Fruit fly (Drosophila melanogaster) whole organism, embryonic: ENCODE data around the gene Pxd.
A peak's percentile ranks its signal among the peaks of the same experiment; 100 is the strongest.

Experiments used
- Atf3 ChIP-seq: fragments of 200-800 bp; sonication (Bioruptor generic); optimal IDR thresholded peaks from 3 replicates; lab custom pipeline; 2016; ENCODE audit warnings: missing biosample characterization, missing genetic modification characterization
- BtbVII ChIP-seq: fragments of 200-800 bp; sonication (Bioruptor generic); optimal IDR thresholded peaks from 3 replicates; lab custom pipeline; 2017; ENCODE audit warnings: missing biosample characterization, mild to moderate bottlenecking, missing genetic modification characterization
- CG10267 ChIP-seq: fragments of 200-800 bp; sonication (Bioruptor generic); optimal IDR thresholded peaks from 2 replicates; lab custom pipeline; 2018; ENCODE audit warnings: missing biosample characterization, mild to moderate bottlenecking, missing genetic modification characterization, moderate library complexity
- CG10321 ChIP-seq: fragments of 200-800 bp; sonication (Bioruptor generic); IDR thresholded peaks from 2 replicates; pipeline ENCODE4 v1.3.6; 2022; ENCODE audit warnings: missing biosample characterization, missing genetic modification characterization
- CG10979 ChIP-seq: fragments of 200-800 bp; sonication (Bioruptor generic); optimal IDR thresholded peaks from 2 replicates; lab custom pipeline; 2018; ENCODE audit warnings: missing biosample characterization, mild to moderate bottlenecking, missing genetic modification characterization, moderate library complexity
- CG11398 ChIP-seq: fragments of 200-800 bp; sonication (Bioruptor generic); optimal IDR thresholded peaks from 2 replicates; lab custom pipeline; 2016; ENCODE audit warnings: missing biosample characterization, missing genetic modification characterization
- CG12769 ChIP-seq: fragments of 200-800 bp; sonication (Bioruptor generic); optimal IDR thresholded peaks from 2 replicates; lab custom pipeline; 2019; ENCODE audit warnings: missing biosample characterization, mild to moderate bottlenecking, missing genetic modification characterization, moderate library complexity
- CG14441 ChIP-seq: fragments of 200-800 bp; sonication (Bioruptor generic); IDR thresholded peaks from 2 replicates; pipeline ENCODE4 v1.3.6; 2022; ENCODE audit warnings: missing biosample characterization, missing genetic modification characterization
- CG17802 ChIP-seq: fragments of 200-800 bp; sonication (Bioruptor generic); optimal IDR thresholded peaks from 2 replicates; lab custom pipeline; 2018; ENCODE audit warnings: missing biosample characterization, mild to moderate bottlenecking, missing genetic modification characterization, moderate library complexity
- CG34376 ChIP-seq: fragments of 200-800 bp; sonication (Bioruptor generic); optimal IDR thresholded peaks from 2 replicates; lab custom pipeline; 2018; ENCODE audit warnings: missing biosample characterization, mild to moderate bottlenecking, missing genetic modification characterization
- CG34422 ChIP-seq: fragments of 200-800 bp; sonication (Bioruptor generic); IDR thresholded peaks from 3 replicates; pipeline ENCODE4 v1.3.6; 2022; ENCODE audit warnings: missing biosample characterization, missing genetic modification characterization
- CG4820 ChIP-seq: fragments of 200-800 bp; sonication (Bioruptor generic); optimal IDR thresholded peaks from 3 replicates; lab custom pipeline; 2016; ENCODE audit warnings: missing biosample characterization, missing genetic modification characterization
- CG6683 ChIP-seq: fragments of 200-800 bp; sonication (Bioruptor generic); optimal IDR thresholded peaks from 2 replicates; lab custom pipeline; 2017; ENCODE audit warnings: missing biosample characterization, mild to moderate bottlenecking, missing genetic modification characterization, missing genetic modification reagents
- CG7271 ChIP-seq: fragments of 200-800 bp; sonication (Bioruptor generic); optimal IDR thresholded peaks from 2 replicates; lab custom pipeline; 2018; ENCODE audit warnings: missing biosample characterization, mild to moderate bottlenecking, missing genetic modification characterization, moderate library complexity
- CG7839 ChIP-seq: fragments of 200-800 bp; sonication (Bioruptor generic); optimal IDR thresholded peaks from 3 replicates; lab custom pipeline; 2018; ENCODE audit warnings: missing biosample characterization, mild to moderate bottlenecking, missing genetic modification characterization, moderate library complexity
- CG7987 ChIP-seq: fragments of 200-800 bp; sonication (Bioruptor generic); optimal IDR thresholded peaks from 2 replicates; lab custom pipeline; 2018; ENCODE audit warnings: missing biosample characterization, mild to moderate bottlenecking, missing genetic modification characterization, moderate library complexity
- CG8359 ChIP-seq: fragments of 200-800 bp; sonication (Bioruptor generic); optimal IDR thresholded peaks from 2 replicates; lab custom pipeline; 2017; ENCODE audit warnings: missing biosample characterization, mild to moderate bottlenecking, missing genetic modification characterization, borderline replicate concordance
- CHES-1-like ChIP-seq: fragments of 200-800 bp; sonication (Bioruptor generic); optimal IDR thresholded peaks from 2 replicates; lab custom pipeline; 2016; ENCODE audit warnings: missing biosample characterization, missing genetic modification characterization
- Dip2 ChIP-seq: fragments of 200-800 bp; sonication (Bioruptor generic); IDR thresholded peaks from 2 replicates; pipeline ENCODE4 v1.3.6; 2022; ENCODE audit warnings: missing biosample characterization, missing genetic modification characterization
- Dip3 ChIP-seq: fragments of 200-800 bp; sonication (Bioruptor generic); optimal IDR thresholded peaks from 3 replicates; lab custom pipeline; 2016; ENCODE audit warnings: missing biosample characterization, missing genetic modification characterization
- Ets97D ChIP-seq: fragments of 200-800 bp; sonication (Bioruptor generic); optimal IDR thresholded peaks from 3 replicates; lab custom pipeline; 2016; ENCODE audit warnings: missing biosample characterization, missing genetic modification characterization
- GATAe ChIP-seq: fragments of 200-800 bp; sonication (Bioruptor generic); conservative IDR thresholded peaks from 2 replicates; pipeline ENCODE4 v1.3.6; 2022; ENCODE audit warnings: missing biosample characterization, missing genetic modification characterization
- H2.0 ChIP-seq: fragments of 200-800 bp; sonication (Bioruptor generic); IDR thresholded peaks from 2 replicates; pipeline ENCODE4 v1.3.6; 2022; ENCODE audit warnings: missing biosample characterization, missing genetic modification characterization
- Hey ChIP-seq: fragments of 200-800 bp; sonication (Bioruptor generic); optimal IDR thresholded peaks from 3 replicates; lab custom pipeline; 2018; ENCODE audit warnings: missing biosample characterization, mild to moderate bottlenecking, missing genetic modification characterization
- HmgZ ChIP-seq: fragments of 200-800 bp; sonication (Bioruptor generic); optimal IDR thresholded peaks from 2 replicates; lab custom pipeline; 2018; ENCODE audit warnings: missing biosample characterization, mild to moderate bottlenecking, missing genetic modification characterization
- Hmr ChIP-seq: fragments of 200-800 bp; sonication (Bioruptor generic); optimal IDR thresholded peaks from 3 replicates; lab custom pipeline; 2017; ENCODE audit warnings: mild to moderate bottlenecking, missing biosample characterization, missing genetic modification reagents, missing genetic modification characterization
- Kr ChIP-seq: fragments of 200-800 bp; sonication (Bioruptor generic); optimal IDR thresholded peaks from 2 replicates; lab custom pipeline; 2017; ENCODE audit warnings: missing biosample characterization, mild to moderate bottlenecking, missing genetic modification characterization
- NfI ChIP-seq: fragments of 200-800 bp; sonication (Bioruptor generic); optimal IDR thresholded peaks from 3 replicates; lab custom pipeline; 2018; ENCODE audit warnings: missing biosample characterization, mild to moderate bottlenecking, missing genetic modification characterization, moderate library complexity
- Oaz ChIP-seq: fragments of 200-800 bp; sonication (Bioruptor generic); IDR thresholded peaks from 2 replicates; pipeline ENCODE4 v1.3.6; 2022; ENCODE audit warnings: missing biosample characterization, missing genetic modification characterization
- Sox102F ChIP-seq: fragments of 200-800 bp; sonication (Bioruptor generic); optimal IDR thresholded peaks from 2 replicates; lab custom pipeline; 2018; ENCODE audit warnings: missing biosample characterization, mild to moderate bottlenecking, missing genetic modification characterization, moderate library complexity
- Xbp1 ChIP-seq: fragments of 200-800 bp; sonication (Bioruptor generic); optimal IDR thresholded peaks from 3 replicates; lab custom pipeline; 2016; ENCODE audit warnings: missing biosample characterization, mild to moderate bottlenecking, missing genetic modification characterization
- bcd ChIP-seq: fragments of 200-800 bp; sonication (Bioruptor generic); optimal IDR thresholded peaks from 2 replicates; lab custom pipeline; 2017; ENCODE audit warnings: missing biosample characterization, mild to moderate bottlenecking, missing genetic modification characterization
- btn ChIP-seq: fragments of 200-800 bp; sonication (Bioruptor generic); optimal IDR thresholded peaks from 2 replicates; lab custom pipeline; 2016; ENCODE audit warnings: missing biosample characterization, missing genetic modification characterization
- chn ChIP-seq: fragments of 200-800 bp; sonication (Bioruptor generic); optimal IDR thresholded peaks from 2 replicates; lab custom pipeline; 2016; ENCODE audit warnings: missing biosample characterization, missing genetic modification characterization
- crol ChIP-seq: fragments of 200-800 bp; sonication (Bioruptor generic); IDR thresholded peaks from 2 replicates; pipeline ENCODE4 v1.3.6; 2022; ENCODE audit warnings: missing biosample characterization, missing genetic modification characterization
- cwo ChIP-seq: fragments of 200-800 bp; sonication (Bioruptor generic); optimal IDR thresholded peaks from 3 replicates; lab custom pipeline; 2017; ENCODE audit warnings: missing biosample characterization, missing genetic modification characterization, mild to moderate bottlenecking, moderate library complexity, missing genetic modification reagents
- exex ChIP-seq: fragments of 200-800 bp; sonication (Bioruptor generic); optimal IDR thresholded peaks from 4 replicates; lab custom pipeline; 2018; ENCODE audit warnings: missing biosample characterization, mild to moderate bottlenecking, missing genetic modification characterization, moderate library complexity
- fru ChIP-seq: fragments of >200 bp; optimal IDR thresholded peaks from 2 replicates; lab custom pipeline; 2017
- gcm ChIP-seq: fragments of 200-800 bp; sonication (Bioruptor generic); optimal IDR thresholded peaks from 2 replicates; lab custom pipeline; 2019; ENCODE audit warnings: missing biosample characterization, mild to moderate bottlenecking, missing genetic modification characterization, moderate library complexity
- gro ChIP-seq: fragments of 200-800 bp; sonication (Bioruptor generic); optimal IDR thresholded peaks from 2 replicates; lab custom pipeline; 2016; ENCODE audit warnings: missing biosample characterization, missing genetic modification characterization
- kay ChIP-seq: fragments of 200-800 bp; sonication (Bioruptor generic); optimal IDR thresholded peaks from 2 replicates; lab custom pipeline; 2016; ENCODE audit warnings: missing biosample characterization, missing genetic modification characterization
- ken ChIP-seq: fragments of 200-800 bp; sonication (Bioruptor generic); IDR thresholded peaks from 3 replicates; pipeline ENCODE4 v1.3.6; 2022; ENCODE audit warnings: missing biosample characterization, missing genetic modification characterization
- luna ChIP-seq: fragments of 200-800 bp; sonication (Bioruptor generic); optimal IDR thresholded peaks from 2 replicates; lab custom pipeline; 2016; ENCODE audit warnings: missing biosample characterization, missing genetic modification characterization
- onecut ChIP-seq: fragments of 200-800 bp; sonication (Bioruptor generic); IDR thresholded peaks from 2 replicates; pipeline ENCODE4 v1.3.6; 2022; ENCODE audit warnings: missing biosample characterization, missing genetic modification characterization
- rib ChIP-seq: fragments of 200-800 bp; sonication (Bioruptor generic); IDR thresholded peaks from 2 replicates; pipeline ENCODE4 v1.3.6; 2022; ENCODE audit warnings: missing biosample characterization, missing genetic modification characterization
- run ChIP-seq: fragments of 200-800 bp; sonication (Bioruptor generic); optimal IDR thresholded peaks from 3 replicates; lab custom pipeline; 2018; ENCODE audit warnings: missing biosample characterization, mild to moderate bottlenecking, missing genetic modification characterization
- sc ChIP-seq, 3 experiments: fragments of >200 bp in 2 of 3; fragments of 200-800 bp in 1 of 3; sonication (Bioruptor generic) in 1 of 3; optimal IDR thresholded peaks; 2 replicates in 2 of 3; 3 replicates in 1 of 3; lab custom pipeline; 2017; ENCODE audit warnings: mild to moderate bottlenecking in 1 of 3, missing biosample characterization in 1 of 3, missing genetic modification characterization in 1 of 3, missing genetic modification reagents in 1 of 3
- schlank ChIP-seq: fragments of 200-800 bp; sonication (Bioruptor generic); optimal IDR thresholded peaks from 2 replicates; lab custom pipeline; 2018; ENCODE audit warnings: missing biosample characterization, mild to moderate bottlenecking, missing genetic modification characterization
- vvl ChIP-seq: fragments of 200-800 bp; sonication (Bioruptor generic); IDR thresholded peaks from 2 replicates; pipeline ENCODE4 v1.3.6; 2022; ENCODE audit warnings: missing biosample characterization, missing genetic modification characterization
- zen2 ChIP-seq: fragments of 200-800 bp; sonication (Bioruptor generic); IDR thresholded peaks from 3 replicates; pipeline ENCODE4 v1.3.6; 2022; ENCODE audit warnings: missing biosample characterization, missing genetic modification characterization; ENCODE audit not compliant: partially characterized antibody

The Pxd gene

DNA sequence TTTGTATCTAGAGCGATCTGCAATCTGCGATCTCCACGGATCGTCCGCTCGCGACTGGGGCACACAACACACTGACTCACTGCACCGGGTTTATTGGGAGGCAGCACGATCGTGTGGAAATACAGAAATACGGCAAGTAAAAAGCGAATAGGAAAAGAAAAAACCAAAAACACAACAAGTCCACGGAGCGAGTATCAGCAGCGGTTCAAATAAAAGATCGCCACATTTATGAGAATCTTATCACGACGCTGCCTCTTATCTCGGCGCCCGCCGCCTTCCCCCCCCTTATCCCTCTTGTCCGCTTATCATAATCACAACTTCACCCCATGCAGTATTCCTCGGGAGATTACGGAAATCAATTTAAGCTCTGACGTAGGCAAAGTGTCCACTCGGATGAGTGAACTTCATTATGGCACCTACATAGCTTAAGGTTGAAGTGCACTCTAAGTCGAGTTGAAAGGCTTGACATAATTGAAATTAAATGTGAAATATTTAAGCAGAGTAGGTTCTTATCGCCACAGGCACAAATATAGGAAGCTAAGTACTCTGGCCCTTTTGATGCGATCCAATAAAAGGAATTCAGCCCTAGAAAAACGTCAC, 32.2 kb upstream of the Pxd start, which contains the start of gene AhcyL2 (continued):
- TF ChIP-seq Hey (tag; lab: Kevin White, UChicago) (peak; percentile 93), gro (GFP tag; lab: Kevin White, UChicago) (peak; percentile 58), HmgZ (tag; lab: Kevin White, UChicago) (peak; percentile 39), Sox102F (GFP tag; lab: Kevin White, UChicago) (no peak), Dip3 (GFP tag; lab: Kevin White, UChicago) (no peak), CG10321 (no peak), CHES-1-like (GFP tag; lab: Kevin White, UChicago) (no peak), NfI (no peak), Atf3 (GFP tag; lab: Kevin White, UChicago) (no peak), CG11398 (GFP tag; lab: Kevin White, UChicago) (no peak), schlank (tag; lab: Kevin White, UChicago) (no peak), crol (GFP tag; lab: Robert Waterston, UW) (peak; percentile 93), vvl (no peak), H2.0 (GFP tag; lab: Robert Waterston, UW) (no peak), fru (lab: Kevin White, UChicago) (no peak), exex (tag; lab: Kevin White, UChicago) (peak; percentile 98), CG4820 (no peak), CG34422 (GFP tag; lab: Robert Waterston, UW) (0 out of 3 replicates have a peak, but pooled peaks have one; percentile 14), chn (GFP tag; lab: Kevin White, UChicago) (no peak), Oaz (GFP tag; lab: Robert Waterston, UW) (no peak), CG6683 (no peak), CG10979 (tag; lab: Kevin White, UChicago) (no peak), CG8359 (GFP tag; lab: Kevin White, UChicago) (no peak), gcm (no peak), run (tag; lab: Kevin White, UChicago) (no peak), CG14441 (GFP tag; lab: Robert Waterston, UW) (0 out of 2 replicates have a peak, but pooled peaks have one; percentile 38), CG7839 (tag; lab: Kevin White, UChicago) (no peak), ken (GFP tag; lab: Robert Waterston, UW) (no peak), rib (no peak), CG17802 (tag; lab: Kevin White, UChicago) (no peak), zen2 (GFP tag; lab: Robert Waterston, UW) (no peak), cwo (peak; percentile 42), btn (GFP tag; lab: Kevin White, UChicago) (no peak), GATAe (peak; percentile 100), CG7271 (tag; lab: Kevin White, UChicago) (no peak), Ets97D (GFP tag; lab: Kevin White, UChicago) (no peak), CG7987 (GFP tag; lab: Kevin White, UChicago) (peak; percentile 87), Xbp1 (GFP tag; lab: Kevin White, UChicago) (no peak), Kr (GFP tag; lab: Kevin White, UChicago) (no peak), CG34376 (GFP tag; lab: Kevin White, UChicago) (peak; percentile 91), Dip2 (no peak), BtbVII (peak; percentile 67), sc (optimal IDR thresholded peaks at IDR 0.05; lab: Kevin White, UChicago) (no peak), sc (GFP tag; optimal IDR thresholded peaks at IDR 0.05; lab: Kevin White, UChicago) (no peak), luna (GFP tag; lab: Kevin White, UChicago) (no peak), onecut (0 out of 2 replicates have a peak, but pooled peaks have one; percentile 13), CG10267 (tag; lab: Kevin White, UChicago) (no peak), bcd (no peak), kay (peak; percentile 60), Hmr (GFP tag; lab: Kevin White, UChicago) (peak; percentile 14), CG12769 (no peak)
